Fruit fly (Drosophila melanogaster) whole organism, embryonic: ENCODE data around the gene rhea.

ENCODE experiments used
- Adf1 ChIP-seq: fragments of 200-800 bp; sonication (Bioruptor generic); IDR thresholded peaks from 2 replicates; pipeline ENCODE4 v1.3.6; 2022; ENCODE audit warnings: missing biosample characterization, missing genetic modification characterization
- Asciz ChIP-seq: fragments of 200-800 bp; sonication (Bioruptor generic); optimal IDR thresholded peaks from 2 replicates; lab custom pipeline; 2017; ENCODE audit warnings: missing biosample characterization, mild to moderate bottlenecking, missing genetic modification characterization, missing genetic modification reagents
- CG10147 ChIP-seq: fragments of 200-800 bp; sonication (Bioruptor generic); optimal IDR thresholded peaks from 2 replicates; lab custom pipeline; 2019; ENCODE audit warnings: missing biosample characterization, mild to moderate bottlenecking, missing genetic modification characterization, moderate library complexity
- CG10267 ChIP-seq: fragments of 200-800 bp; sonication (Bioruptor generic); optimal IDR thresholded peaks from 2 replicates; lab custom pipeline; 2018; ENCODE audit warnings: missing biosample characterization, mild to moderate bottlenecking, missing genetic modification characterization, moderate library complexity
- CG10366 ChIP-seq: fragments of 200-800 bp; sonication (Bioruptor generic); IDR thresholded peaks from 2 replicates; pipeline ENCODE4 v1.3.6; 2022; ENCODE audit warnings: missing biosample characterization, missing genetic modification characterization
- CG11456 ChIP-seq: fragments of 200-800 bp; sonication (Bioruptor generic); IDR thresholded peaks from 3 replicates; pipeline ENCODE4 v1.3.6; 2022; ENCODE audit warnings: missing biosample characterization, missing genetic modification characterization
- CG1233 ChIP-seq: fragments of 200-800 bp; sonication (Bioruptor generic); optimal IDR thresholded peaks from 4 replicates; lab custom pipeline; 2018; ENCODE audit warnings: missing biosample characterization, mild to moderate bottlenecking, missing genetic modification characterization
- CG12391 ChIP-seq: fragments of 200-800 bp; sonication (Bioruptor generic); optimal IDR thresholded peaks from 3 replicates; lab custom pipeline; 2018; ENCODE audit warnings: missing biosample characterization, mild to moderate bottlenecking, missing genetic modification characterization, moderate library complexity
- CG13287 ChIP-seq: fragments of 200-800 bp; sonication (Bioruptor generic); IDR thresholded peaks from 2 replicates; pipeline ENCODE4 v1.3.6; 2022; ENCODE audit warnings: missing biosample characterization, missing genetic modification characterization; ENCODE audit not compliant: partially characterized antibody
- CG13775 ChIP-seq: fragments of 200-800 bp; sonication (Bioruptor generic); optimal IDR thresholded peaks from 3 replicates; lab custom pipeline; 2017; ENCODE audit warnings: missing biosample characterization, mild to moderate bottlenecking, missing genetic modification characterization
- CG13894 ChIP-seq: fragments of 200-800 bp; sonication (Bioruptor generic); optimal IDR thresholded peaks from 3 replicates; lab custom pipeline; 2018; ENCODE audit warnings: missing biosample characterization, mild to moderate bottlenecking, missing genetic modification characterization, moderate library complexity
- CG14050 ChIP-seq: fragments of 200-800 bp; sonication (Bioruptor generic); IDR thresholded peaks from 3 replicates; pipeline ENCODE4 v1.3.6; 2022; ENCODE audit warnings: missing biosample characterization, missing genetic modification characterization
- CG15601 ChIP-seq: fragments of 200-800 bp; sonication (Bioruptor generic); optimal IDR thresholded peaks from 3 replicates; lab custom pipeline; 2019; ENCODE audit warnings: missing biosample characterization, mild to moderate bottlenecking, missing genetic modification characterization, moderate library complexity
- CG1602 ChIP-seq: fragments of 200-800 bp; sonication (Bioruptor generic); optimal IDR thresholded peaks from 3 replicates; lab custom pipeline; 2016; ENCODE audit warnings: missing biosample characterization, missing genetic modification characterization
- CG1603 ChIP-seq: fragments of 200-800 bp; sonication (Bioruptor generic); optimal IDR thresholded peaks from 2 replicates; lab custom pipeline; 2019; ENCODE audit warnings: missing biosample characterization, mild to moderate bottlenecking, missing genetic modification characterization, moderate library complexity
- CG18476 ChIP-seq: fragments of 200-800 bp; sonication (Bioruptor generic); optimal IDR thresholded peaks from 2 replicates; lab custom pipeline; 2016; ENCODE audit warnings: missing biosample characterization, mild to moderate bottlenecking, missing genetic modification characterization
- CG2678 ChIP-seq: fragments of 200-800 bp; sonication (Bioruptor generic); optimal IDR thresholded peaks from 3 replicates; lab custom pipeline; 2019; ENCODE audit warnings: missing biosample characterization, mild to moderate bottlenecking, missing genetic modification characterization, moderate library complexity
- CG30020 ChIP-seq: fragments of 200-800 bp; optimal IDR thresholded peaks from 2 replicates; lab custom pipeline; 2019; ENCODE audit warnings: missing biosample characterization, mild to moderate bottlenecking, missing genetic modification characterization, moderate library complexity
- CG3995 ChIP-seq: fragments of 200-800 bp; sonication (Bioruptor generic); optimal IDR thresholded peaks from 3 replicates; lab custom pipeline; 2016; ENCODE audit warnings: missing biosample characterization, missing genetic modification characterization
- CG6689 ChIP-seq: fragments of 200-800 bp; sonication (Bioruptor generic); IDR thresholded peaks from 2 replicates; pipeline ENCODE4 v1.3.6; 2022; ENCODE audit warnings: missing biosample characterization, missing genetic modification characterization
- CG8290 ChIP-seq, 3 experiments: fragments of 200-800 bp; sonication (Bioruptor generic); optimal IDR thresholded peaks; 2 replicates each; lab custom pipeline; 2016 to 2019; ENCODE audit warnings: missing biosample characterization in 3 of 3, missing genetic modification characterization in 3 of 3, mild to moderate bottlenecking in 2 of 3, moderate library complexity in 1 of 3
- CG9215 ChIP-seq: fragments of 200-800 bp; sonication (Bioruptor generic); IDR thresholded peaks from 2 replicates; pipeline ENCODE4 v1.3.6; 2022; ENCODE audit warnings: missing biosample characterization, missing genetic modification characterization
- Deaf1 ChIP-seq: fragments of 200-800 bp; optimal IDR thresholded peaks from 3 replicates; lab custom pipeline; 2019; ENCODE audit warnings: missing biosample characterization, mild to moderate bottlenecking, missing genetic modification characterization, moderate library complexity
- Doc2 ChIP-seq: fragments of 200-800 bp; sonication (Bioruptor generic); IDR thresholded peaks from 2 replicates; pipeline ENCODE4 v1.3.6; 2022; ENCODE audit warnings: missing biosample characterization, missing genetic modification characterization
- Drgx ChIP-seq: fragments of 200-800 bp; sonication (Bioruptor generic); IDR thresholded peaks from 2 replicates; pipeline ENCODE4 v1.3.6; 2022; ENCODE audit warnings: missing biosample characterization, missing genetic modification characterization
- GATAe ChIP-seq: fragments of 200-800 bp; sonication (Bioruptor generic); conservative IDR thresholded peaks from 2 replicates; pipeline ENCODE4 v1.3.6; 2022; ENCODE audit warnings: missing biosample characterization, missing genetic modification characterization
- Hr3 ChIP-seq: fragments of 200-800 bp; sonication (Bioruptor generic); optimal IDR thresholded peaks from 3 replicates; lab custom pipeline; 2016; ENCODE audit warnings: missing biosample characterization, missing genetic modification characterization
- MESR4 ChIP-seq: fragments of 200-800 bp; sonication (Bioruptor generic); optimal IDR thresholded peaks from 2 replicates; lab custom pipeline; 2018; ENCODE audit warnings: missing biosample characterization, mild to moderate bottlenecking, missing genetic modification characterization, moderate library complexity
- Meics ChIP-seq: fragments of 200-800 bp; sonication (Bioruptor generic); optimal IDR thresholded peaks from 2 replicates; lab custom pipeline; 2017; ENCODE audit warnings: missing biosample characterization, mild to moderate bottlenecking, missing genetic modification characterization
- Myb ChIP-seq: fragments of 200-800 bp; sonication (Bioruptor generic); optimal IDR thresholded peaks from 2 replicates; lab custom pipeline; 2016; ENCODE audit warnings: missing biosample characterization, missing genetic modification characterization
- Rfx ChIP-seq: fragments of 200-800 bp; sonication (Bioruptor generic); IDR thresholded peaks from 2 replicates; pipeline ENCODE4 v1.3.6; 2022; ENCODE audit warnings: missing biosample characterization, missing genetic modification characterization
- Scr ChIP-seq: fragments of 200-800 bp; sonication (Bioruptor generic); IDR thresholded peaks from 2 replicates; pipeline ENCODE4 v1.3.6; 2022; ENCODE audit warnings: missing biosample characterization, missing genetic modification characterization; ENCODE audit not compliant: partially characterized antibody
- Sox102F ChIP-seq: fragments of 200-800 bp; sonication (Bioruptor generic); optimal IDR thresholded peaks from 2 replicates; lab custom pipeline; 2018; ENCODE audit warnings: missing biosample characterization, mild to moderate bottlenecking, missing genetic modification characterization, moderate library complexity
- Usf ChIP-seq: fragments of 200-800 bp; sonication (Bioruptor generic); optimal IDR thresholded peaks from 2 replicates; lab custom pipeline; 2017; ENCODE audit warnings: missing genotype, missing biosample characterization, missing genetic modification characterization
- Xbp1 ChIP-seq: fragments of 200-800 bp; sonication (Bioruptor generic); optimal IDR thresholded peaks from 3 replicates; lab custom pipeline; 2016; ENCODE audit warnings: missing biosample characterization, mild to moderate bottlenecking, missing genetic modification characterization
- amos ChIP-seq: fragments of 200-800 bp; sonication (Bioruptor generic); IDR thresholded peaks from 2 replicates; pipeline ENCODE4 v1.3.6; 2022; ENCODE audit warnings: missing biosample characterization, missing genetic modification characterization; ENCODE audit not compliant: partially characterized antibody
- az2 ChIP-seq: fragments of 200-800 bp; sonication (Bioruptor generic); optimal IDR thresholded peaks from 3 replicates; lab custom pipeline; 2016; ENCODE audit warnings: missing biosample characterization, missing genetic modification characterization
- chinmo ChIP-seq: fragments of 200-800 bp; sonication (Bioruptor generic); IDR thresholded peaks from 4 replicates; pipeline ENCODE4 v1.3.6; 2022; ENCODE audit warnings: missing biosample characterization, missing genetic modification characterization; ENCODE audit not compliant: partially characterized antibody
- chm ChIP-seq: fragments of 200-800 bp; sonication (Bioruptor generic); IDR thresholded peaks from 2 replicates; pipeline ENCODE4 v1.3.6; 2022; ENCODE audit warnings: missing biosample characterization, missing genetic modification characterization
- ci ChIP-seq: fragments of 200-800 bp; sonication (Bioruptor generic); IDR thresholded peaks from 3 replicates; pipeline ENCODE4 v1.3.6; 2022; ENCODE audit warnings: missing biosample characterization, missing genetic modification characterization
- crp ChIP-seq, 2 experiments: fragments of 200-800 bp; sonication (Bioruptor generic); optimal IDR thresholded peaks; 2 replicates in 1 of 2; 3 replicates in 1 of 2; lab custom pipeline; 2017; ENCODE audit warnings: missing biosample characterization in 2 of 2, missing genetic modification characterization in 2 of 2, mild to moderate bottlenecking in 1 of 2, moderate library complexity in 1 of 2
- esg ChIP-seq: fragments of 200-800 bp; sonication (Bioruptor generic); conservative IDR thresholded peaks from 2 replicates; pipeline ENCODE4 v1.3.6; 2022; ENCODE audit warnings: missing biosample characterization, missing genetic modification characterization
- eyg ChIP-seq: fragments of 200-800 bp; sonication (Bioruptor generic); optimal IDR thresholded peaks from 3 replicates; lab custom pipeline; 2016; ENCODE audit warnings: missing biosample characterization, missing genetic modification characterization
- hkb ChIP-seq, 2 experiments: fragments of 200-800 bp in 1 of 2; fragments of >200 bp in 1 of 2; sonication (Bioruptor generic) in 1 of 2; IDR thresholded peaks in 1 of 2; optimal IDR thresholded peaks in 1 of 2; 2 replicates each; pipeline versions ENCODE4 v1.3.6 to Lab custom; 2017 to 2022; ENCODE audit warnings: missing biosample characterization in 1 of 2, missing genetic modification characterization in 1 of 2
- kah ChIP-seq: fragments of 200-800 bp; sonication (Bioruptor generic); optimal IDR thresholded peaks from 2 replicates; lab custom pipeline; 2018; ENCODE audit warnings: missing biosample characterization, mild to moderate bottlenecking, missing genetic modification characterization
- oc ChIP-seq: fragments of 200-800 bp; sonication (Bioruptor generic); optimal IDR thresholded peaks from 2 replicates; lab custom pipeline; 2018; ENCODE audit warnings: missing biosample characterization, mild to moderate bottlenecking, missing genetic modification characterization, moderate library complexity
- sob ChIP-seq: fragments of 200-800 bp; sonication (Bioruptor generic); IDR thresholded peaks from 2 replicates; pipeline ENCODE4 v1.3.6; 2022; ENCODE audit warnings: missing biosample characterization, missing genetic modification characterization
- yki ChIP-seq: fragments of >200 bp; optimal IDR thresholded peaks from 3 replicates; lab custom pipeline; 2018

rhea gene

DNA sequence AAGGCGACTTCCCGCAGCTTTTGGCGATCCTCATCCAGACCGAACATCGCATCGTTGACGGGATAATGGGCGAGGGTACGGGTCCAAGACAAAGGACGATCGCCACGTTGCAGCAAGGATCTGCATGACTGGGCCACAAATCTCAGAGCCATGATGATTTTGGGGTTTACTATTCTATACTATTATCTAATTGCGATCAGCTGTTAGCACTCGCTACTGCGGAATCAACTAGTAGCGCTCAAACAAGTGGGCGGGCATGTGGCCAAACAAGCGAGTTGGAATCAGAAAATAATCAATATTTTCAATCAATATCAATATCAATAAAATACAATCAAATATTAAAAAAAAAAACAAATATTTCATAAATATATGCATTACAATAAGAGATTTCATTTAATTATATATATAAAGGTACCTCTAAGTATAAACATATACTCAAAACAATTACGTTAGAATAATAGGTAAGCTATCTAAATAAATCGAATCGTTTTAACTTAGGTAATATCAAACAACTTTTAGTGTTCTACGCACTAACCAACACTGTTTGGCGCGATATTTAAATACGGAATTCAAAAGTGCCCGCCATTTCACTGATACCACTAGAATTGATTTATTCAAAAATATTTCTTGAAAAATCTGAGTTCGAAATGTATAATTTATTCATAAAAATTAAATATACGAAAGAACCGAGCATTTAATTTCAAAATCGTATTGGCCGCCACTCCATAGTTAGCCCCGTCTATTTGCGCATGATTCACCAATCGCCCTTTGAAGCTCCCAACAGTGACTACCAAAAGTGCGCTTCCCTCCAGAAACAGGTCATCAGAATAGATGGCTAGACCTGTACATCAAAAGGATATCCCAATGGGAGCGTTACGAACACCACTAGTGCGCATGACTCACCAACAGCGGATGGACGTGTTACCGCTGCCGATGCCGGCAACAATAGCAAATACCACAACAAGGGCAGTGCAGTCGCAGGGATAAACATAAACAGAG is 31.3 kb downstream of the rhea start, which contains the start of the genes CG6638 and CG43078 (continued):
- no peak for TF ChIP-seq Sox102F (GFP tag; lab: Kevin White, UChicago)
- TF ChIP-seq Xbp1 (GFP tag; lab: Kevin White, UChicago), result peak; percentile 23
- no peak for TF ChIP-seq GATAe (GFP tag; lab: Robert Waterston, UW)
- peak; percentile 87 for TF ChIP-seq CG10267 (tag; lab: Kevin White, UChicago)
- TF ChIP-seq kah (GFP tag; lab: Kevin White, UChicago), result peak; percentile 96
- no peak for TF ChIP-seq Hr3 (GFP tag; lab: Kevin White, UChicago)
- TF ChIP-seq CG1233 (GFP tag; lab: Kevin White, UChicago), result no peak
- TF ChIP-seq CG18476, result no peak
- peak; percentile 7 for TF ChIP-seq az2 (GFP tag; lab: Kevin White, UChicago)
- no peak for TF ChIP-seq CG6689 (GFP tag; lab: Robert Waterston, UW)
- no peak for TF ChIP-seq CG3995
- no peak for TF ChIP-seq oc (tag; lab: Kevin White, UChicago)
- no peak for TF ChIP-seq CG14050 (GFP tag; lab: Robert Waterston, UW)
- no peak for TF ChIP-seq yki (lab: Kevin White, UChicago)
- no peak for TF ChIP-seq CG10147
- peak; percentile 48 for TF ChIP-seq CG8290 (GFP tag; optimal IDR thresholded peaks at IDR 0.05; lab: Kevin White, UChicago)
- TF ChIP-seq CG8290 (tag; optimal IDR thresholded peaks at IDR 0.05; lab: Kevin White, UChicago), result no peak
- peak; percentile 28 for TF ChIP-seq CG15601 (tag; lab: Kevin White, UChicago)
- TF ChIP-seq CG10366 (GFP tag; lab: Robert Waterston, UW), result no peak
- TF ChIP-seq CG12391, result peak; percentile 48
- no peak for TF ChIP-seq eyg (GFP tag; lab: Kevin White, UChicago)
- no peak for TF ChIP-seq CG1603 (tag; lab: Kevin White, UChicago)
- peak in 1 of 2 experiments; percentile 82 for TF ChIP-seq crp (GFP tag; optimal IDR thresholded peaks at IDR 0.05; lab: Kevin White, UChicago)
- no peak for TF ChIP-seq CG9215 (GFP tag; lab: Robert Waterston, UW)
- TF ChIP-seq Asciz, result no peak
- TF ChIP-seq CG1602, result no peak
- no peak for TF ChIP-seq Meics (GFP tag; lab: Kevin White, UChicago)
- TF ChIP-seq CG13287, result 0 out of 2 replicates have a peak, but pooled peaks have one; percentile 9
- TF ChIP-seq esg (GFP tag; lab: Robert Waterston, UW), result no peak
- TF ChIP-seq Myb (GFP tag; lab: Kevin White, UChicago), result no peak
- TF ChIP-seq Usf (GFP tag; lab: Kevin White, UChicago), result no peak
- peak; percentile 67 for TF ChIP-seq MESR4
- no peak for TF ChIP-seq Doc2
- no peak for TF ChIP-seq Scr

DNA sequence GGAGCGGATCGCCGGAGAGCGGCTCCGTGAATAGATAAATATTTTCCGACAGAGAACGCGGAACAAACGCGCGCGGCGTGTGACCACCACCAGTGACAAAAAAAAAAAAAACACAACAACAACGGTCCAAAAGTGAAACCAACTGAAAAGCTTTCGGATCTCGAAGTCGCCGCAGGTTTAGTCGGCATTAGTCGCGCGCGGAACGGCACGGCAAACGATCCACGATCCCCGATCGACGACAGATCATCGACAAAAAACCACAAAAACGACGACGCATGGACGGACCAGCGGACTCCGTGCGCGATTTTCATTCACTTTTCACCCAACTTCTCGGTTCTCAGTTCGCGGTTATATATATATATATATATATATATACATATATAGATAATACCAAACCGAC is 33.7 kb downstream of the rhea start:
- TF ChIP-seq amos, result peak; percentile 22; the same call in 1 of the 2 replicates
- TF ChIP-seq CG13894 (tag; lab: Kevin White, UChicago), result peak; percentile 16
- 0 out of 3 replicates have a peak, but pooled peaks have one; percentile 36 for TF ChIP-seq ci (GFP tag; lab: Robert Waterston, UW)
- no peak for TF ChIP-seq CG2678 (tag; lab: Kevin White, UChicago)
- 0 out of 2 replicates have a peak, but pooled peaks have one; percentile 38 for TF ChIP-seq Rfx
- peak; percentile 77 for TF ChIP-seq Deaf1 (tag; lab: Kevin White, UChicago)
- no peak for TF ChIP-seq CG30020 (tag; lab: Kevin White, UChicago)
- TF ChIP-seq hkb (optimal IDR thresholded peaks at IDR 0.05; lab: Kevin White, UChicago), result no peak
- 0 out of 2 replicates have a peak, but pooled peaks have one; percentile 25 for TF ChIP-seq hkb (GFP tag; IDR thresholded peaks at IDR 0.05; lab: Robert Waterston, UW)
- 0 out of 2 replicates have a peak, but pooled peaks have one; percentile 18 for TF ChIP-seq sob (GFP tag; lab: Robert Waterston, UW)
- TF ChIP-seq Drgx (GFP tag; lab: Robert Waterston, UW), result 0 out of 2 replicates have a peak, but pooled peaks have one; percentile 11
- peak; percentile 66; the same call in 2 of the 4 replicates for TF ChIP-seq chinmo (GFP tag; lab: Robert Waterston, UW)
- TF ChIP-seq CG11456 (GFP tag; lab: Robert Waterston, UW), result no peak
- TF ChIP-seq chm (GFP tag; lab: Robert Waterston, UW), result peak; percentile 39; the same call in 1 of the 2 replicates
- TF ChIP-seq CG13775 (GFP tag; lab: Kevin White, UChicago), result no peak
- TF ChIP-seq Adf1 (GFP tag; lab: Robert Waterston, UW), result peak; percentile 56; the same call in 1 of the 2 replicates
